Worm (Caenorhabditis elegans): ENCODE results near the gene Y49F6B.20.

Gene Y49F6B.20

DNA sequence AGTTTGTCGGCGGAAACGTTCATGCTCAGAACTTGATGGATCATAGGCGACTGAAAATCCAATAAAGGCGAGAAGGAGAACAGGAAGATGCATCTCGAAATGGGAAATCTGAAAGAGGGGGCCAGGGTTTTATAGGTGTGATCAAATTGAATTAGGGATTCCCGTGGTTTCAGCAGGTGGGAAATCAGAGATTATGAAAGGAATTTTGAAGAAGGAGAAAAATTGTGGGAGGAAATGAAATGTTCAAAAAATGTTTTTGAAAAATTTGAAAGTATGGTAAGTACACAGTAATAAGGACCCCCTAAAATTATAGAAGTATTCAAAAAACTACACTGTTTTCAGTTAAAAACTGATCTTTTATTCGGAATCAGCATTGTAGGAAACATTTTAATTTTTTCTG, at the start of gene Y49F6B.20:
Y49F6B.20 (minus strand) TSS at position 101 of the 400 bp plus-strand sequence.
- TF ChIP-seq fos-1 (tag; optimal IDR thresholded peaks at IDR 0.05) (no peak), ceh-82 (tag; optimal IDR thresholded peaks at IDR 0.05) (no peak), sma-3 (GFP tag; optimal IDR thresholded peaks at IDR 0.05) (no peak), nhr-237 (tag; optimal IDR thresholded peaks at IDR 0.05) (no peak), F13H6.1 (tag; optimal IDR thresholded peaks at IDR 0.05) (no peak), Y55F3AM.14 (GFP tag; optimal IDR thresholded peaks at IDR 0.05) (no peak)

DNA sequence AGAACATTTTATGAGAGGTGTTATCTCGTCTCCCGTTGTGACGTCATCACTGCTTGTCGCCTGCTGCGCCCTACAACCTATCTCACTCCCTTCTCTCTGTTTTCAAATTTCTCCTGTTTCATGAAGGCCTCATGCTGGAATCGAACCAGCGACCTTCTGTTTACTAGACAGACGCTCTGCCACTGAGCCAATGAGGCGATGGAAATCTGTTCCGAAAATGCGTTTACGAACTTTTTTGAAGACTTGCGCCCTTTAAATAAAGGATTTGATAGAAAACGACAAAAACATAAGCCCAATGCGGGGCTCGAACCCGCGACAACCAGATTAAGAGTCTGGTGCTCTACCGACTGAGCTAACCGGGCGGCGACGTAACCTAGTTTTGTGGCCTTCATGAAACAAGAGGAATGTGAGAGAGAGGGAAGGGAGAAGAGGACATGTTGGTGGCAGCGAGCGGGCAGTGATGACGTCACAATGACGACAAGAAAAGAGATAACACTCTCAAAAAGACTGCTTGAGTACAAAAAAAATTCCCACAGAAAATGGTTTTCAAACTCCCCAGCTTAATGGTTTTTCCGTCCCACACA, 48.6 kb upstream of the Y49F6B.20 start, which contains the start of gene clec-126:
clec-126 (plus strand) TSS at position 534 of the 584 bp plus-strand sequence.
- peak; percentile 81 for TF ChIP-seq sma-3 (GFP tag; optimal IDR thresholded peaks at IDR 0.05)
- TF ChIP-seq crh-2 (tag; optimal IDR thresholded peaks at IDR 0.05) = peak; percentile 81
- peak; percentile 77 for TF ChIP-seq fos-1 (tag; optimal IDR thresholded peaks at IDR 0.05)
- TF ChIP-seq nhr-11 (tag; optimal IDR thresholded peaks at IDR 0.05) = peak; percentile 54
- TF ChIP-seq peb-1 (tag; optimal IDR thresholded peaks at IDR 0.05) = no peak
- TF ChIP-seq ztf-4 (tag; optimal IDR thresholded peaks at IDR 0.05) = peak; percentile 21
- no peak for TF ChIP-seq nhr-10 (tag; optimal IDR thresholded peaks at IDR 0.05)
- no peak for TF ChIP-seq ztf-11 (tag; optimal IDR thresholded peaks at IDR 0.05)
- no peak for TF ChIP-seq nhr-6 (tag; optimal IDR thresholded peaks at IDR 0.05)
- TF ChIP-seq ama-1 (optimal IDR thresholded peaks at IDR 0.05) = no peak
- TF ChIP-seq alr-1 (tag; optimal IDR thresholded peaks at IDR 0.05) = no peak
- no peak for TF ChIP-seq ztf-1 (GFP tag; conservative IDR thresholded peaks at IDR 0.05)
- TF ChIP-seq sem-4 (tag; optimal IDR thresholded peaks at IDR 0.05) = no peak
- TF ChIP-seq nhr-23 (tag; optimal IDR thresholded peaks at IDR 0.05) = no peak
- no peak for TF ChIP-seq sma-9 (GFP tag; optimal IDR thresholded peaks at IDR 0.05)
- no peak for TF ChIP-seq sma-9 (tag; optimal IDR thresholded peaks at IDR 0.05)
- no peak for TF ChIP-seq nhr-77 (tag; optimal IDR thresholded peaks at IDR 0.05)
- TF ChIP-seq aly-2 (tag; optimal IDR thresholded peaks at IDR 0.05) = no peak
- peak; percentile 44 for TF ChIP-seq unc-55 (GFP tag; optimal IDR thresholded peaks at IDR 0.05)
- peak; percentile 41 for TF ChIP-seq mab-5 (tag; optimal IDR thresholded peaks at IDR 0.05)
- peak; percentile 72 for TF ChIP-seq gmeb-1 (tag; optimal IDR thresholded peaks at IDR 0.05)
- TF ChIP-seq unc-39 (tag; optimal IDR thresholded peaks at IDR 0.05) = no peak
- TF ChIP-seq ZK546.5 (tag; optimal IDR thresholded peaks at IDR 0.05) = no peak
- peak; percentile 21 to 84 for TF ChIP-seq lsy-2 (tag; optimal IDR thresholded peaks at IDR 0.05)
- peak; percentile 2 for TF ChIP-seq ceh-16 (tag; optimal IDR thresholded peaks at IDR 0.05)
- TF ChIP-seq F13H6.1 (tag; optimal IDR thresholded peaks at IDR 0.05) = peak; percentile 66
- no peak for TF ChIP-seq mdl-1 (tag; optimal IDR thresholded peaks at IDR 0.05)
- no peak for TF ChIP-seq nhr-12 (tag; optimal IDR thresholded peaks at IDR 0.05)
- no peak for TF ChIP-seq skn-1 (tag; optimal IDR thresholded peaks at IDR 0.05)
- peak; percentile 52 for TF ChIP-seq Y55F3AM.14 (GFP tag; optimal IDR thresholded peaks at IDR 0.05)
- TF ChIP-seq nhr-21 (tag; optimal IDR thresholded peaks at IDR 0.05) = peak; percentile 80
- no peak for TF ChIP-seq nhr-237 (tag; optimal IDR thresholded peaks at IDR 0.05)
- TF ChIP-seq nhr-129 (tag; optimal IDR thresholded peaks at IDR 0.05) = peak; percentile 86
- peak; percentile 12 for TF ChIP-seq nhr-25 (tag; optimal IDR thresholded peaks at IDR 0.05)
- TF ChIP-seq C34F6.9 (tag; optimal IDR thresholded peaks at IDR 0.05) = peak; percentile 71
- TF ChIP-seq zag-1 (tag; optimal IDR thresholded peaks at IDR 0.05) = peak; percentile 15
- TF ChIP-seq dmd-4 (tag; optimal IDR thresholded peaks at IDR 0.05) = no peak
- no peak for TF ChIP-seq ceh-82 (tag; optimal IDR thresholded peaks at IDR 0.05)
- no peak for TF ChIP-seq lin-11 (tag; optimal IDR thresholded peaks at IDR 0.05)
- no peak for TF ChIP-seq blmp-1 (tag; optimal IDR thresholded peaks at IDR 0.05; ENCODE audit: insufficient read depth)
- TF ChIP-seq snpc-4 (tag; optimal IDR thresholded peaks at IDR 0.05) = peak; percentile 32
- TF ChIP-seq lin-13 (GFP tag; optimal IDR thresholded peaks at IDR 0.05) = peak; percentile 81
- TF ChIP-seq mbf-1 (tag; optimal IDR thresholded peaks at IDR 0.05) = no peak
- TF ChIP-seq lin-39 (tag; optimal IDR thresholded peaks at IDR 0.05) = no peak
- peak; percentile 48 for TF ChIP-seq egl-27 (tag; optimal IDR thresholded peaks at IDR 0.05)
- no peak for TF ChIP-seq elt-1 (tag; optimal IDR thresholded peaks at IDR 0.05)

All from whole organism, L2 larva.